Worm (Caenorhabditis elegans): Measurements from ENCODE around the gene C39D10.5.

- TF ChIP-seq sea-1 (GFP tag; conservative IDR thresholded peaks at IDR 0.05) (no peak), hmbx-1 (tag; optimal IDR thresholded peaks at IDR 0.05) (no peak), ama-1 (optimal IDR thresholded peaks at IDR 0.05) (no peak), pes-1 (GFP tag; IDR thresholded peaks at IDR 0.05) (no peak)
These were observed 16.3 kb downstream of the C39D10.5 start, which contains the start of gene cca-1 for ce11 chrX:7875854-7876253.

All from whole organism, early embryonic.